Fruit fly (Drosophila melanogaster) Kc167 (cell line): ENCODE data around the gene Invadolysin.

Experiments
- Sin3A ChIP-seq: fragments of >200 bp; optimal IDR thresholded peaks from 2 replicates; lab custom pipeline; 2018; ENCODE audit warnings: missing external identifiers
- h ChIP-seq: fragments of >200 bp; optimal IDR thresholded peaks from 3 replicates; lab custom pipeline; 2018; ENCODE audit warnings: missing external identifiers
- insv ChIP-seq: fragments of >200 bp; optimal IDR thresholded peaks from 3 replicates; lab custom pipeline; 2018; ENCODE audit warnings: missing external identifiers
- psq ChIP-seq: fragments of >200 bp; optimal IDR thresholded peaks from 2 replicates; lab custom pipeline; 2017; ENCODE audit warnings: missing external identifiers

- TF ChIP-seq h (no peak), psq (lab: Kevin White, UChicago) (peak; percentile 69), Sin3A (no peak), insv (lab: Kevin White, UChicago) (no peak)
Observed at dm6 chr3R:10133419-10134340, 10.8 kb upstream of the Invadolysin start.
